Worm (Caenorhabditis elegans) whole organism, mixed stage, embryonic: ENCODE results near the gene srx-113.

Experiments
- M03D4.4 ChIP-seq: sonication (generic microtip); optimal IDR thresholded peaks from 2 replicates; lab custom pipeline; 2017; ENCODE audit warnings: mild to moderate bottlenecking, missing genetic modification characterization, missing compliant biosample characterization
- bed-3 ChIP-seq: fragments of 200-800 bp; sonication (Bioruptor generic); optimal IDR thresholded peaks from 3 replicates; lab custom pipeline; 2018; ENCODE audit warnings: mild to moderate bottlenecking, missing genetic modification characterization, moderate library complexity, missing compliant biosample characterization
- blmp-1 ChIP-seq: fragments of 150-350 bp; optimal IDR thresholded peaks from 2 replicates; lab custom pipeline; 2014; ENCODE audit warnings: missing biosample characterization, missing genetic modification characterization
- ceh-39 ChIP-seq: fragments of 150-350 bp; optimal IDR thresholded peaks from 2 replicates; lab custom pipeline; 2014; ENCODE audit warnings: missing biosample characterization, missing genetic modification characterization
- ceh-43 ChIP-seq: fragments of 200-800 bp; sonication (Bioruptor generic); optimal IDR thresholded peaks from 2 replicates; lab custom pipeline; 2018; ENCODE audit warnings: mild to moderate bottlenecking, missing genetic modification characterization, moderate library complexity, missing compliant biosample characterization
- ceh-83 ChIP-seq: fragments of 200-800 bp; sonication (Bioruptor generic); optimal IDR thresholded peaks from 2 replicates; lab custom pipeline; 2018; ENCODE audit warnings: mild to moderate bottlenecking, missing genetic modification characterization, missing compliant biosample characterization
- cnd-1 ChIP-seq: fragments of 200-800 bp; sonication (Bioruptor generic); optimal IDR thresholded peaks from 2 replicates; lab custom pipeline; 2018; ENCODE audit warnings: mild to moderate bottlenecking, missing genetic modification characterization, missing compliant biosample characterization
- drap-1 ChIP-seq: fragments of 200-800 bp; sonication (Bioruptor generic); optimal IDR thresholded peaks from 3 replicates; lab custom pipeline; 2018; ENCODE audit warnings: mild to moderate bottlenecking, missing genetic modification characterization, missing compliant biosample characterization
- elt-1 ChIP-seq: sonication (generic microtip); optimal IDR thresholded peaks from 2 replicates; lab custom pipeline; 2017; ENCODE audit warnings: missing genetic modification characterization, mild to moderate bottlenecking, missing compliant biosample characterization, antibody characterized with exemption, moderate library complexity, borderline replicate concordance; ENCODE audit not compliant: insufficient read depth
- elt-3 ChIP-seq: fragments of 150-350 bp; optimal IDR thresholded peaks from 2 replicates; lab custom pipeline; 2014; ENCODE audit warnings: missing biosample characterization, missing genetic modification characterization
- flh-1 ChIP-seq: fragments of 200-800 bp; sonication (Bioruptor generic); optimal IDR thresholded peaks from 2 replicates; lab custom pipeline; 2018; ENCODE audit warnings: mild to moderate bottlenecking, missing genetic modification characterization, moderate library complexity, missing compliant biosample characterization
- ham-2 ChIP-seq: fragments of 200-800 bp; sonication (Bioruptor generic); optimal IDR thresholded peaks from 2 replicates; lab custom pipeline; 2018; ENCODE audit warnings: mild to moderate bottlenecking, missing genetic modification characterization, missing compliant biosample characterization
- hlh-1 ChIP-seq: fragments of 150-350 bp; optimal IDR thresholded peaks from 2 replicates; lab custom pipeline; 2014; ENCODE audit warnings: missing biosample characterization, missing genetic modification reagents, missing genetic modification characterization
- lin-13 ChIP-seq: fragments of 150-350 bp; optimal IDR thresholded peaks from 2 replicates; lab custom pipeline; 2014; ENCODE audit warnings: missing biosample characterization, missing genetic modification characterization
- lin-32 ChIP-seq: fragments of 200-800 bp; sonication (Bioruptor generic); optimal IDR thresholded peaks from 2 replicates; lab custom pipeline; 2018; ENCODE audit warnings: mild to moderate bottlenecking, missing genetic modification characterization, missing compliant biosample characterization
- lsy-2 ChIP-seq: fragments of 150-350 bp; optimal IDR thresholded peaks from 2 replicates; lab custom pipeline; 2014; ENCODE audit warnings: missing biosample characterization, missing genetic modification characterization
- mab-5 ChIP-seq: fragments of 150-350 bp; optimal IDR thresholded peaks from 2 replicates; lab custom pipeline; 2014; ENCODE audit warnings: missing biosample characterization, missing genetic modification characterization
- mep-1 ChIP-seq: fragments of 150-350 bp; optimal IDR thresholded peaks from 2 replicates; lab custom pipeline; 2017; ENCODE audit warnings: missing biosample characterization, missing genetic modification reagents, missing genetic modification characterization, inconsistent platforms
- nhr-12 ChIP-seq: fragments of 150-350 bp; optimal IDR thresholded peaks from 2 replicates; lab custom pipeline; 2014; ENCODE audit warnings: missing biosample characterization, missing genetic modification characterization
- nhr-2 ChIP-seq: fragments of 150-350 bp; optimal IDR thresholded peaks from 2 replicates; lab custom pipeline; 2014; ENCODE audit warnings: missing biosample characterization, missing genetic modification characterization
- nhr-237 ChIP-seq: fragments of 150-350 bp; optimal IDR thresholded peaks from 2 replicates; lab custom pipeline; 2014; ENCODE audit warnings: missing biosample characterization, missing genetic modification characterization
- nhr-28 ChIP-seq: fragments of 150-350 bp; optimal IDR thresholded peaks from 2 replicates; lab custom pipeline; 2014; ENCODE audit warnings: missing biosample characterization, missing genetic modification characterization
- nhr-76 ChIP-seq: sonication (generic microtip); optimal IDR thresholded peaks from 2 replicates; lab custom pipeline; 2017; ENCODE audit warnings: missing biosample characterization, missing genetic modification characterization
- sem-2 ChIP-seq: fragments of 200-800 bp; sonication (Bioruptor generic); optimal IDR thresholded peaks from 2 replicates; lab custom pipeline; 2018; ENCODE audit warnings: mild to moderate bottlenecking, missing genetic modification characterization, missing compliant biosample characterization
- snpc-4 ChIP-seq: fragments of 150-350 bp; optimal IDR thresholded peaks from 2 replicates; lab custom pipeline; 2014; ENCODE audit warnings: missing biosample characterization, missing genetic modification characterization
- sptf-1 ChIP-seq: sonication (generic microtip); optimal IDR thresholded peaks from 2 replicates; lab custom pipeline; 2017; ENCODE audit warnings: mild to moderate bottlenecking, missing genetic modification characterization, moderate library complexity, missing compliant biosample characterization
- unc-120 ChIP-seq: sonication (generic microtip); optimal IDR thresholded peaks from 2 replicates; lab custom pipeline; 2017; ENCODE audit warnings: missing genetic modification characterization, missing compliant biosample characterization; ENCODE audit not compliant: poor library complexity, severe bottlenecking
- unc-39 ChIP-seq: fragments of 150-350 bp; optimal IDR thresholded peaks from 2 replicates; lab custom pipeline; 2014; ENCODE audit warnings: missing biosample characterization, missing genetic modification characterization
- unc-62 ChIP-seq: fragments of 150-350 bp; optimal IDR thresholded peaks from 2 replicates; lab custom pipeline; 2014; ENCODE audit warnings: missing biosample characterization, missing genetic modification reagents, missing genetic modification characterization
- zip-8 ChIP-seq: fragments of 150-350 bp; optimal IDR thresholded peaks from 2 replicates; lab custom pipeline; 2014; ENCODE audit warnings: missing biosample characterization, missing genetic modification characterization
- ztf-11 ChIP-seq: fragments of 150-350 bp; optimal IDR thresholded peaks from 2 replicates; lab custom pipeline; 2014; ENCODE audit warnings: missing biosample characterization, missing genetic modification characterization

Gene srx-113

DNA sequence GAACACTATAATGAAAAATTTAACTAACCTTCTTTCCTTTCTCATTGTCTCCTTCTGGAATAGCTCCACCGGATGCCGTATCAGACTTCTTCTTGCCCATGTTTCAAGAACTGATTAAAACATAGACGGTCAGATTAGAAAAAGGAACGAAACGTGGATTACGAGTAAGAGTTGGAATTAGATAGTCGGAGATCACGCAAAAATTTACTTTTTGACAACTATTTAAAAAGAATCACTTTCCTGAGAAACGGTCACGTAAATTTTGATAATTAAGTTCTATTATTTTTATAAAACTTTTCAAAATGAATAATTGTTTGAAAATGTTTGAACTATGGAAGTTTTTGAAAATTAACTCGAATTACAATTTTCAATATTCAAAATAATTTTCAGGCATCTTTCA, 19.8 kb downstream of the srx-113 start, which contains the start of gene cyc-2.2:
Gene cyc-2.2 (minus strand): TSS at position 101 of the 400 bp plus-strand sequence.
- TF ChIP-seq drap-1 (GFP tag; lab: Kevin White, UChicago) = no peak
- no peak for TF ChIP-seq lsy-2 (tag; lab: Kevin White, UChicago)
- TF ChIP-seq ham-2 = no peak
- TF ChIP-seq elt-1 (tag; lab: Kevin White, UChicago) = no peak
- no peak for TF ChIP-seq ceh-83 (GFP tag; lab: Kevin White, UChicago)
- TF ChIP-seq lin-13 (tag; lab: Kevin White, UChicago) = no peak
- no peak for TF ChIP-seq unc-62 (GFP tag; lab: Kevin White, UChicago)
- TF ChIP-seq mep-1 (tag; lab: Kevin White, UChicago) = no peak
- TF ChIP-seq unc-39 (tag; lab: Kevin White, UChicago) = no peak
- TF ChIP-seq ceh-39 = no peak
- TF ChIP-seq unc-120 (tag; lab: Kevin White, UChicago) = no peak
- no peak for TF ChIP-seq bed-3
- TF ChIP-seq elt-3 (tag; lab: Kevin White, UChicago) = no peak
- no peak for TF ChIP-seq nhr-76 (tag; lab: Kevin White, UChicago)
- no peak for TF ChIP-seq M03D4.4 (tag; lab: Kevin White, UChicago)
- no peak for TF ChIP-seq nhr-28 (tag; lab: Kevin White, UChicago)
- no peak for TF ChIP-seq ztf-11 (tag; lab: Kevin White, UChicago)
- TF ChIP-seq nhr-12 (tag; lab: Kevin White, UChicago) = no peak
- TF ChIP-seq, all 35 proteins: peak for 0

ce11 chrV:12611029-12611428, 20.9 kb downstream of the srx-113 start, which contains the start of gene cubn-1:
Gene cubn-1, plus strand, starts transcription at chrV:12611329.
- no peak for TF ChIP-seq hlh-1 (tag; lab: Kevin White, UChicago)
- TF ChIP-seq bed-3 = no peak
- no peak for TF ChIP-seq unc-120 (tag; lab: Kevin White, UChicago)
- no peak for TF ChIP-seq ceh-83 (GFP tag; lab: Kevin White, UChicago)
- no peak for TF ChIP-seq nhr-2
- TF ChIP-seq unc-39 (tag; lab: Kevin White, UChicago) = no peak
- TF ChIP-seq nhr-12 (tag; lab: Kevin White, UChicago) = no peak
- no peak for TF ChIP-seq sptf-1 (tag; lab: Kevin White, UChicago)
- TF ChIP-seq mab-5 (tag; lab: Kevin White, UChicago) = no peak
- TF ChIP-seq nhr-28 (tag; lab: Kevin White, UChicago) = no peak
- no peak for TF ChIP-seq ceh-39
- TF ChIP-seq nhr-237 (tag; lab: Kevin White, UChicago) = no peak
- no peak for TF ChIP-seq elt-3 (tag; lab: Kevin White, UChicago)
- TF ChIP-seq ham-2 = no peak
- TF ChIP-seq nhr-76 (tag; lab: Kevin White, UChicago) = no peak

DNA sequence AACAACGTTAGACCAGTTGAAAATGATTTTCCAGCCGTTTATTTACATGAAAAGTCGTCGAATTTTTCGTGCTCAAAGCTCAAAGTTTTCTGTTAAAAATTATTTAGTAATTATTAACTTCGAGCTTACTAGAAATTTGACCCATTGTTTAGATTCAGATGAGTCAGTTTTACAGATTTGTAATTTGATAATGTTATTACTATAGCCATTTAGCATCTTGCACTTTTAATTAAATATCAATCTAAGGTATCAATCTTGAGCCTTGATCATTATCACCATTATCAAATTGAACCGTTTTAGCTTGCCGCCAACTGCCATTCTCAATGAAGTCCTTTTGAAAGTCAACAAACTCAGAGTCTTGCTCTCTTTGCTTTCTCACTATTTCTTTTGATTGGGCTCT, 22.4 kb downstream of the srx-113 start, which contains the start of gene ZC116.1:
Gene ZC116.1 (plus strand): TSS at position 301 of the 400 bp plus-strand sequence.
- TF ChIP-seq snpc-4 (tag; lab: Kevin White, UChicago) = no peak
- no peak for TF ChIP-seq ztf-11 (tag; lab: Kevin White, UChicago)
- TF ChIP-seq lin-32 = no peak
- TF ChIP-seq sptf-1 (tag; lab: Kevin White, UChicago) = no peak
- TF ChIP-seq ceh-43 (GFP tag; lab: Kevin White, UChicago) = no peak
- TF ChIP-seq nhr-12 (tag; lab: Kevin White, UChicago) = no peak
- no peak for TF ChIP-seq nhr-237 (tag; lab: Kevin White, UChicago)
- TF ChIP-seq drap-1 (GFP tag; lab: Kevin White, UChicago) = no peak
- TF ChIP-seq sem-2 (GFP tag; lab: Kevin White, UChicago) = no peak
- no peak for TF ChIP-seq zip-8 (tag; lab: Kevin White, UChicago)
- TF ChIP-seq bed-3 = no peak
- TF ChIP-seq flh-1 (GFP tag; lab: Kevin White, UChicago) = no peak
- TF ChIP-seq ham-2 = no peak
- no peak for TF ChIP-seq mep-1 (tag; lab: Kevin White, UChicago)
- TF ChIP-seq mab-5 (tag; lab: Kevin White, UChicago) = no peak
- TF ChIP-seq unc-39 (tag; lab: Kevin White, UChicago) = no peak
- TF ChIP-seq nhr-28 (tag; lab: Kevin White, UChicago) = no peak
- TF ChIP-seq, all 35 proteins: peak for 0

DNA sequence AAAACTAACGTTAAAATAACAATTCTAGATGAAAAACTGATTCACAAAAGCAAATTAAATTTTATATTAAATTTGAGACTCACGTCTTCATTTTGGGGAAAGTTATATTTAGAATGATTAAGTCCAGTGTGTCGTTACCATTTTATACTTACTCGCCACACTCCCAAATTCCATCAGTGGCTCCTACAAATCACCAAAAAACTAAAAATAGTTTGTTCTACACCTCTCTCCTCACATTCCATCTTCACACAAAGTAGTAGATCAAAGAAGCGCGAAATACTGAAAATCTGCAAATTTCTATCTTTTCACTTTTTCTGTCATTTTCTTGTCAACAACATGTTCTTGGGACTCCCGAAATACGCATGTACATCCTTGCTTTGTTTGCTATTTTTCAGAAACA, 23.1 kb downstream of the srx-113 start, which contains the start of gene ZC116.5:
Gene ZC116.5 (minus strand): TSS at position 101 of the 400 bp plus-strand sequence.
- TF ChIP-seq flh-1 (GFP tag; lab: Kevin White, UChicago) = no peak
- no peak for TF ChIP-seq elt-3 (tag; lab: Kevin White, UChicago)
- no peak for TF ChIP-seq cnd-1
- TF ChIP-seq ztf-11 (tag; lab: Kevin White, UChicago) = no peak
- no peak for TF ChIP-seq bed-3
- TF ChIP-seq blmp-1 (tag; lab: Kevin White, UChicago) = no peak
- TF ChIP-seq ceh-43 (GFP tag; lab: Kevin White, UChicago) = no peak
- no peak for TF ChIP-seq elt-1 (tag; lab: Kevin White, UChicago)
